Fruit fly (Drosophila melanogaster) S2 (cell line): Measurements from ENCODE around the gene psh.

Experiments
- CG8478 ChIP-seq: fragments of >200 bp; optimal IDR thresholded peaks from 2 replicates; lab custom pipeline; 2018
- CTCF ChIP-seq, 2 experiments: fragments of >200 bp; optimal IDR thresholded peaks; 2 replicates each; lab custom pipeline; 2018

DNA sequence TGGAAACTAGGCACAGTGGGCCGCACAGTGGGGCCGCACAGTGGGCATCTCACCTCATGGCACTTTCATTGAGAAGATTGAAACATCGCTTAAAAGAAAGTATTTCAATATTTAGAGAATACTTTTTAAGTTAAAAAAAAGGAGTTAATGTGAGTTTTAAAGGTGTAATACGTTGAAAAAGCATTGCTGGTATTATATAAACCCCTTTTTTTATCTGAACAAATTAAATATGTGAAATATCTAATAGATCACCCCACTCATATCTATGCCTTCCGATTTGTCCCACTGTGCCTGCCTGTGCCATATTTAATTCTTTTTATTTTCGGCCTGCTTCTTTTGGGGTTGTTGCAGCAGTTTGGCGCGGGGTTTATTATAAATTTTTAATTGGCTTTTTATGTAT, 46.6 kb upstream of the psh start:
- TF ChIP-seq CG8478 (lab: Kevin White, UChicago) (no peak), CTCF (optimal IDR thresholded peaks at IDR 0.05; lab: Kevin White, UChicago) (no peak)
